Worm (Caenorhabditis elegans): ENCODE data around the gene attf-4.

ce11 chrIII:6077973-6078372 is 2.4 kb upstream of the attf-4 start:
- no peak for TF ChIP-seq dmd-4 (tag; optimal IDR thresholded peaks at IDR 0.05; ENCODE audit: borderline replicate concordance)
- no peak for TF ChIP-seq elt-4 (tag; optimal IDR thresholded peaks at IDR 0.05)
- TF ChIP-seq nhr-11 (tag; optimal IDR thresholded peaks at IDR 0.05): no peak
- TF ChIP-seq eyg-1 (tag; optimal IDR thresholded peaks at IDR 0.05): no peak
